Fruit fly (Drosophila melanogaster) whole organism, wandering third instar larva: Measurements from ENCODE around the gene CG4935.

ENCODE experiments used
- Abd-B ChIP-seq: fragments of >200 bp; optimal IDR thresholded peaks from 2 replicates; lab custom pipeline; 2017; ENCODE audit warnings: missing biosample characterization, missing genetic modification characterization
- CrebA ChIP-seq: fragments of 200-800 bp; sonication (Bioruptor generic); optimal IDR thresholded peaks from 2 replicates; lab custom pipeline; 2016; ENCODE audit warnings: missing biosample characterization, mild to moderate bottlenecking, missing genetic modification characterization, borderline replicate concordance
- Hnf4 ChIP-seq: fragments of 200-800 bp; sonication (Bioruptor generic); optimal IDR thresholded peaks from 2 replicates; lab custom pipeline; 2016; ENCODE audit warnings: missing biosample characterization, mild to moderate bottlenecking, missing genetic modification characterization
- Hr83 ChIP-seq: fragments of 200-300 bp; sonication (Bioruptor generic); optimal IDR thresholded peaks from 2 replicates; lab custom pipeline; 2016; ENCODE audit warnings: missing biosample characterization, mild to moderate bottlenecking, missing genetic modification characterization, moderate library complexity; ENCODE audit not compliant: poor library complexity, severe bottlenecking
- Mio ChIP-seq: sonication (Bioruptor generic); optimal IDR thresholded peaks from 2 replicates; lab custom pipeline; 2016; ENCODE audit warnings: missing biosample characterization, missing genetic modification characterization
- Rel ChIP-seq, 2 experiments: fragments of 200-800 bp; sonication (Bioruptor generic) in 1 of 2; optimal IDR thresholded peaks; 2 replicates in 1 of 2; 3 replicates in 1 of 2; lab custom pipeline; 2016 to 2019; ENCODE audit warnings: mild to moderate bottlenecking in 2 of 2, missing biosample characterization in 2 of 2, missing genetic modification characterization in 2 of 2, moderate library complexity in 1 of 2
- Vsx2 ChIP-seq: fragments of 200-300, 225-300 bp; sonication (Bioruptor generic); optimal IDR thresholded peaks from 2 replicates; lab custom pipeline; 2018; ENCODE audit warnings: missing biosample characterization, missing genetic modification characterization; ENCODE audit not compliant: partially characterized antibody
- br ChIP-seq: fragments of 200-800 bp; sonication (Bioruptor generic); optimal IDR thresholded peaks from 2 replicates; lab custom pipeline; 2016; ENCODE audit warnings: missing biosample characterization, missing genetic modification characterization
- h ChIP-seq: fragments of 200-800 bp; sonication (Bioruptor generic); optimal IDR thresholded peaks from 3 replicates; lab custom pipeline; 2016; ENCODE audit warnings: missing biosample characterization, mild to moderate bottlenecking, missing genetic modification characterization
- lola ChIP-seq: fragments of >200 bp; optimal IDR thresholded peaks from 2 replicates; lab custom pipeline; 2017; ENCODE audit warnings: missing biosample characterization, missing genetic modification characterization
- pan ChIP-seq: fragments of >200 bp; optimal IDR thresholded peaks from 2 replicates; lab custom pipeline; 2017
- psq ChIP-seq: fragments of 200-800 bp; sonication (Bioruptor generic); optimal IDR thresholded peaks from 3 replicates; lab custom pipeline; 2017; ENCODE audit warnings: missing biosample characterization, mild to moderate bottlenecking, missing genetic modification characterization, moderate library complexity
- rgr ChIP-seq: fragments of 200-800 bp; sonication (Bioruptor generic); optimal IDR thresholded peaks from 3 replicates; lab custom pipeline; 2016; ENCODE audit warnings: missing biosample characterization, mild to moderate bottlenecking, missing genetic modification characterization
- usp ChIP-seq: fragments of >200 bp; optimal IDR thresholded peaks from 2 replicates; lab custom pipeline; 2017; ENCODE audit warnings: missing biosample characterization, missing genetic modification characterization

- TF ChIP-seq Hnf4 = no peak
- TF ChIP-seq Abd-B (GFP tag; lab: Kevin White, UChicago) = no peak
- TF ChIP-seq CrebA (GFP tag; lab: Kevin White, UChicago) = no peak
- no peak for TF ChIP-seq Vsx2 (GFP tag; lab: Kevin White, UChicago)
- no peak for TF ChIP-seq pan
- no peak for TF ChIP-seq rgr (GFP tag; lab: Kevin White, UChicago)
- no peak for TF ChIP-seq Mio (GFP tag; lab: Kevin White, UChicago)
- TF ChIP-seq Rel (GFP tag; optimal IDR thresholded peaks at IDR 0.05; lab: Kevin White, UChicago) = no peak
- TF ChIP-seq Rel (tag; optimal IDR thresholded peaks at IDR 0.05; lab: Kevin White, UChicago) = no peak
- no peak for TF ChIP-seq h (GFP tag; lab: Kevin White, UChicago)
- TF ChIP-seq br (GFP tag; lab: Kevin White, UChicago) = no peak
- no peak for TF ChIP-seq usp (GFP tag; lab: Kevin White, UChicago)
- TF ChIP-seq Hr83 (GFP tag; lab: Kevin White, UChicago) = no peak
- TF ChIP-seq lola (GFP tag; lab: Kevin White, UChicago) = no peak
- no peak for TF ChIP-seq psq (GFP tag; lab: Kevin White, UChicago)
Observed at dm6 chr2L:16223981-16224380, 38.0 kb upstream of the CG4935 start.
